Worm (Caenorhabditis elegans) whole organism, L4/young adult: ENCODE results near the gene rps-11.

ENCODE experiments used
- W03F9.2 ChIP-seq: fragments of 150-350 bp; optimal IDR thresholded peaks from 2 replicates; lab custom pipeline; 2014; ENCODE audit warnings: missing biosample characterization, missing genetic modification characterization
- dao-5 ChIP-seq: sonication (generic microtip); optimal IDR thresholded peaks from 2 replicates; lab custom pipeline; 2016; ENCODE audit warnings: missing genotype, missing genetic modification characterization, moderate library complexity, missing compliant biosample characterization
- him-1 ChIP-seq: sonication (generic microtip); optimal IDR thresholded peaks from 2 replicates; lab custom pipeline; 2016; ENCODE audit warnings: missing genotype, missing genetic modification reagents, missing genetic modification characterization, missing compliant biosample characterization

DNA sequence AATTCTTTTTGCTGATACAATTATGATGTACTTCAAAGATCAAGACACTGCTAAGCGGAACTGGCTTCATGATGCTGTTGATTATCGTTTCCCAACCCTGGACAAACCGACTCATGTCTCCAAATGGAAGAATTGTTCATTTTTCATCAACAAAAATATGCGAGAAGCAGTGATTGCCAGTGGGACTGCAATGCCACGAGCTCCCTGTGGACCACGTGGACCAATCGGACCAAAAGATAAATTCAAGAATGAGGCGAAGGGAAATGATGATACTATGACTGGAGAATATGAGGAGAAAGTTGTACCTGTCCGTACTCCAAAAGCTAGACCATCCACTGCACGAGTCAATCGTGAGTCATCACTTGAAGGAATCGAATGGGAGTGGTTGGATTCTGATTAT, 16.0 kb upstream of the rps-11 start:
- no peak for TF ChIP-seq dao-5 (tag; lab: Kevin White, UChicago)
- no peak for TF ChIP-seq him-1
- TF ChIP-seq W03F9.2: no peak
